Worm (Caenorhabditis elegans): ENCODE results near the gene T01B7.9.

ce11 chrII:8759493-8759892, 32.9 kb upstream of the T01B7.9 start, which contains the start of gene fut-1:
- no peak for TF ChIP-seq skn-1 (tag; optimal IDR thresholded peaks at IDR 0.05)
- no peak for TF ChIP-seq nhr-237 (tag; optimal IDR thresholded peaks at IDR 0.05)
- no peak for TF ChIP-seq nhr-11 (tag; optimal IDR thresholded peaks at IDR 0.05)
- TF ChIP-seq pqm-1 (tag; optimal IDR thresholded peaks at IDR 0.05) = no peak
- no peak for TF ChIP-seq unc-39 (tag; optimal IDR thresholded peaks at IDR 0.05)
- TF ChIP-seq R02D3.7 (tag; optimal IDR thresholded peaks at IDR 0.05) = no peak
- no peak for TF ChIP-seq sea-2 (GFP tag; optimal IDR thresholded peaks at IDR 0.05)
- TF ChIP-seq nhr-12 (tag; optimal IDR thresholded peaks at IDR 0.05) = no peak
- TF ChIP-seq pha-4 (tag; optimal IDR thresholded peaks at IDR 0.05) = no peak
- TF ChIP-seq hmg-11 (tag; optimal IDR thresholded peaks at IDR 0.05) = no peak
- no peak for TF ChIP-seq ceh-16 (tag; optimal IDR thresholded peaks at IDR 0.05)
